Worm (Caenorhabditis elegans): ENCODE results near the gene F08B12.11.

Gene F08B12.11

ce11 chrX:11368845-11369244, 16.0 kb upstream of the F08B12.11 start:
- no peak for TF ChIP-seq nhr-76 (tag; optimal IDR thresholded peaks at IDR 0.05)
- TF ChIP-seq pha-4 (tag; optimal IDR thresholded peaks at IDR 0.05), result peak; percentile 43
- peak; percentile 4 for TF ChIP-seq unc-120 (tag; optimal IDR thresholded peaks at IDR 0.05; ENCODE audit: poor library complexity, severe bottlenecking)
- peak; percentile 88 for TF ChIP-seq unc-62 (GFP tag; optimal IDR thresholded peaks at IDR 0.05)
- peak; percentile 87 for TF ChIP-seq ces-1 (GFP tag; optimal IDR thresholded peaks at IDR 0.05)
- TF ChIP-seq snpc-4 (tag; optimal IDR thresholded peaks at IDR 0.05), result no peak
- TF ChIP-seq elt-1 (tag; optimal IDR thresholded peaks at IDR 0.05; ENCODE audit: borderline replicate concordance, insufficient read depth), result no peak
- peak; percentile 30 for TF ChIP-seq mep-1 (tag; optimal IDR thresholded peaks at IDR 0.05)
- no peak for TF ChIP-seq sem-2 (GFP tag; optimal IDR thresholded peaks at IDR 0.05)

- TF ChIP-seq mls-2 (tag; optimal IDR thresholded peaks at IDR 0.05) (no peak), unc-62 (GFP tag; optimal IDR thresholded peaks at IDR 0.05) (peak; percentile 29), nhr-2 (tag; optimal IDR thresholded peaks at IDR 0.05) (peak; percentile 68)
Measured at ce11 chrX:11370090-11370489, 14.8 kb upstream of the F08B12.11 start.

ce11 chrX:11375509-11375908, 9.3 kb upstream of the F08B12.11 start, which contains the start of gene F42E11.3:
Gene F42E11.3 (minus strand): TSS chrX:11375609.
- TF ChIP-seq ceh-39 (tag; optimal IDR thresholded peaks at IDR 0.05) (no peak), bed-3 (GFP tag; optimal IDR thresholded peaks at IDR 0.05) (no peak), mls-2 (tag; optimal IDR thresholded peaks at IDR 0.05) (no peak), elt-3 (tag; optimal IDR thresholded peaks at IDR 0.05) (no peak), sptf-1 (tag; optimal IDR thresholded peaks at IDR 0.05) (peak; percentile 2), nhr-28 (tag; optimal IDR thresholded peaks at IDR 0.05) (no peak), ceh-43 (GFP tag; optimal IDR thresholded peaks at IDR 0.05) (no peak)

ce11 chrX:11377370-11377769, 7.5 kb upstream of the F08B12.11 start, which contains the start of gene tni-1:
Gene tni-1 (minus strand): TSS chrX:11377470.
- TF ChIP-seq sptf-1 (tag; optimal IDR thresholded peaks at IDR 0.05) (no peak), mls-2 (tag; optimal IDR thresholded peaks at IDR 0.05) (no peak)

ce11 chrX:11379135-11379781, 5.6 kb upstream of the F08B12.11 start:
- TF ChIP-seq ceh-39 (tag; optimal IDR thresholded peaks at IDR 0.05), result no peak
- no peak for TF ChIP-seq zip-8 (tag; optimal IDR thresholded peaks at IDR 0.05)
- no peak for TF ChIP-seq mls-2 (tag; optimal IDR thresholded peaks at IDR 0.05)
- no peak for TF ChIP-seq tbx-8 (GFP tag; optimal IDR thresholded peaks at IDR 0.05)
- no peak for TF ChIP-seq snpc-4 (tag; optimal IDR thresholded peaks at IDR 0.05)
- no peak for TF ChIP-seq mep-1 (tag; optimal IDR thresholded peaks at IDR 0.05)
- peak; percentile 20 for TF ChIP-seq sptf-1 (tag; optimal IDR thresholded peaks at IDR 0.05)
- TF ChIP-seq sem-2 (GFP tag; optimal IDR thresholded peaks at IDR 0.05), result no peak
- no peak for TF ChIP-seq nhr-28 (tag; optimal IDR thresholded peaks at IDR 0.05)
- no peak for TF ChIP-seq ham-2 (GFP tag; optimal IDR thresholded peaks at IDR 0.05)
- no peak for TF ChIP-seq nhr-237 (tag; optimal IDR thresholded peaks at IDR 0.05)
- no peak for TF ChIP-seq nhr-76 (tag; optimal IDR thresholded peaks at IDR 0.05)
- TF ChIP-seq pha-4 (tag; optimal IDR thresholded peaks at IDR 0.05), result no peak
- TF ChIP-seq lin-13 (tag; optimal IDR thresholded peaks at IDR 0.05), result no peak
- peak; percentile 92 for TF ChIP-seq unc-120 (tag; optimal IDR thresholded peaks at IDR 0.05; ENCODE audit: poor library complexity, severe bottlenecking)
- peak; percentile 73 for TF ChIP-seq ces-1 (GFP tag; optimal IDR thresholded peaks at IDR 0.05)
- TF ChIP-seq M03D4.4 (tag; optimal IDR thresholded peaks at IDR 0.05), result peak; percentile 7
- no peak for TF ChIP-seq unc-39 (tag; optimal IDR thresholded peaks at IDR 0.05)
- no peak for TF ChIP-seq flh-1 (GFP tag; optimal IDR thresholded peaks at IDR 0.05)
- TF ChIP-seq ceh-43 (GFP tag; optimal IDR thresholded peaks at IDR 0.05), result no peak
- TF ChIP-seq elt-1 (tag; optimal IDR thresholded peaks at IDR 0.05; ENCODE audit: borderline replicate concordance, insufficient read depth), result no peak
- TF ChIP-seq elt-3 (tag; optimal IDR thresholded peaks at IDR 0.05), result no peak
- TF ChIP-seq lin-32 (GFP tag; optimal IDR thresholded peaks at IDR 0.05), result no peak
- no peak for TF ChIP-seq blmp-1 (tag; optimal IDR thresholded peaks at IDR 0.05)
- peak; percentile 63 for TF ChIP-seq unc-62 (GFP tag; optimal IDR thresholded peaks at IDR 0.05)
- no peak for TF ChIP-seq ztf-11 (tag; optimal IDR thresholded peaks at IDR 0.05)
- no peak for TF ChIP-seq bed-3 (GFP tag; optimal IDR thresholded peaks at IDR 0.05)
- TF ChIP-seq nhr-2 (tag; optimal IDR thresholded peaks at IDR 0.05), result no peak
- TF ChIP-seq cnd-1 (tag; optimal IDR thresholded peaks at IDR 0.05), result no peak
- TF ChIP-seq ceh-83 (GFP tag; optimal IDR thresholded peaks at IDR 0.05), result no peak
- no peak for TF ChIP-seq nhr-12 (tag; optimal IDR thresholded peaks at IDR 0.05)
- TF ChIP-seq mab-5 (tag; optimal IDR thresholded peaks at IDR 0.05), result no peak
- no peak for TF ChIP-seq drap-1 (GFP tag; optimal IDR thresholded peaks at IDR 0.05)
- TF ChIP-seq hlh-1 (tag; optimal IDR thresholded peaks at IDR 0.05), result peak; percentile 85
- no peak for TF ChIP-seq lsy-2 (tag; optimal IDR thresholded peaks at IDR 0.05)
